6 worm cellular contexts compared by ENCODE assay signal in the genomic region with DNA sequence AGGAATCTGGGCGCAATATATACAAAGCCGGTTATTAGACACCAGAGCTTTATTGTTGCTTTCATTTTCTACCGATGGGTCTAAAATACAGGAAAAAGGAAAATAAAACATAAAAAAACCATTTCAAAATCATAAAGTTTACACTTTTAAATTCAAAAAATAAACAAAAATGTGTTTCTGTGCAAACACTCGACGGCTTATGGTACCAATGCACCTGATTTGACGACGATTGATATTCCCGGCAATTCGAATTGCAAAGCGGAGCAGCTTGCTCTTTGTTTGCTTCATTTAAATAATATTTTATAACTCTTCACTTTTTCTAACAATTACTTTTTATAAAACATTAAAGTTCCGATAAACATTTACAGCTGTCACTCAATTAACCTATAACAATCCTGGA.
A peak's percentile ranks its signal among the peaks of the same experiment; 100 is the strongest.
TF ChIP-seq lines count a peak whose summit lies in the region.

A gene (plus strand): TSS at position 369 of the 400 bp plus-strand sequence.

TF ChIP-seq in whole organism, L1 larva, 84 proteins besides CTCF, POLR2A, EP300 and RAD21 (continues in another document):
- no peak for TF ChIP-seq sup-37 (GFP tag; optimal IDR thresholded peaks at IDR 0.05; lab: Kevin White, UChicago)
- peak; percentile 14 for TF ChIP-seq skn-1 (tag; optimal IDR thresholded peaks at IDR 0.05; lab: Kevin White, UChicago)
- TF ChIP-seq rnt-1 (tag; optimal IDR thresholded peaks at IDR 0.05; lab: Kevin White, UChicago), result peak; percentile 4
- no peak for TF ChIP-seq C34B4.2 (tag; optimal IDR thresholded peaks at IDR 0.05; lab: Kevin White, UChicago)
- TF ChIP-seq lin-35 (GFP tag; optimal IDR thresholded peaks at IDR 0.05; lab: Kevin White, UChicago), result peak; percentile 57 to 68
- no peak for TF ChIP-seq fkh-4 (tag; optimal IDR thresholded peaks at IDR 0.05; lab: Kevin White, UChicago; ENCODE audit: borderline replicate concordance)
- TF ChIP-seq nhr-71 (tag; optimal IDR thresholded peaks at IDR 0.05; lab: Kevin White, UChicago), result peak; percentile 22
- peak; percentile 50 to 67 for TF ChIP-seq lsy-2 (tag; optimal IDR thresholded peaks at IDR 0.05; lab: Kevin White, UChicago)
- peak; percentile 82 for TF ChIP-seq F16B12.6 (tag; optimal IDR thresholded peaks at IDR 0.05; lab: Kevin White, UChicago)
- TF ChIP-seq snu-23 (GFP tag; optimal IDR thresholded peaks at IDR 0.05; lab: Kevin White, UChicago), result peak; percentile 41
- TF ChIP-seq ztf-11 (tag; optimal IDR thresholded peaks at IDR 0.05; lab: Kevin White, UChicago), result no peak
- TF ChIP-seq C16A3.4 (tag; optimal IDR thresholded peaks at IDR 0.05; lab: Kevin White, UChicago), result peak; percentile 23
- peak; percentile 56 to 76 (median 70) for TF ChIP-seq dpl-1 (GFP tag; optimal IDR thresholded peaks at IDR 0.05; lab: Kevin White, UChicago)
- TF ChIP-seq nhr-90 (tag; optimal IDR thresholded peaks at IDR 0.05; lab: Kevin White, UChicago; ENCODE audit: poor library complexity), result peak; percentile 7

TF ChIP-seq in whole organism, L2 larva, 48 proteins besides CTCF, POLR2A, EP300 and RAD21:
- TF ChIP-seq egl-27 (tag; optimal IDR thresholded peaks at IDR 0.05; lab: Kevin White, UChicago), result no peak
- TF ChIP-seq gmeb-1 (tag; optimal IDR thresholded peaks at IDR 0.05; lab: Kevin White, UChicago), result peak; percentile 6
- peak in 1 of 2 experiments; percentile 38 for TF ChIP-seq lsy-2 (tag; optimal IDR thresholded peaks at IDR 0.05; lab: Kevin White, UChicago)
- peak; percentile 54 for TF ChIP-seq unc-55 (GFP tag; optimal IDR thresholded peaks at IDR 0.05; lab: Kevin White, UChicago)
- peak; percentile 8 for TF ChIP-seq nhr-129 (tag; optimal IDR thresholded peaks at IDR 0.05; lab: Kevin White, UChicago)
- TF ChIP-seq crh-2 (tag; optimal IDR thresholded peaks at IDR 0.05; lab: Kevin White, UChicago), result peak; percentile 5
- no peak for TF ChIP-seq nhr-237 (tag; optimal IDR thresholded peaks at IDR 0.05; lab: Kevin White, UChicago)
- no peak for TF ChIP-seq nhr-77 (tag; optimal IDR thresholded peaks at IDR 0.05; lab: Kevin White, UChicago)
- TF ChIP-seq ztf-11 (tag; optimal IDR thresholded peaks at IDR 0.05; lab: Kevin White, UChicago), result no peak

TF ChIP-seq in whole organism, L3 larva, 47 proteins besides CTCF, POLR2A, EP300 and RAD21:
- peak; percentile 31 for TF ChIP-seq nfya-1 (tag; optimal IDR thresholded peaks at IDR 0.05; lab: Kevin White, UChicago; ENCODE audit: insufficient read depth)
- peak; percentile 24 for TF ChIP-seq lin-15B (tag; optimal IDR thresholded peaks at IDR 0.05; lab: Kevin White, UChicago)
- peak; percentile 71 for TF ChIP-seq pha-4 (tag; optimal IDR thresholded peaks at IDR 0.05; lab: Kevin White, UChicago)
- no peak for TF ChIP-seq nhr-76 (tag; optimal IDR thresholded peaks at IDR 0.05; lab: Kevin White, UChicago)
- TF ChIP-seq fkh-2 (tag; optimal IDR thresholded peaks at IDR 0.05; lab: Kevin White, UChicago), result no peak
- TF ChIP-seq skn-1 (tag; optimal IDR thresholded peaks at IDR 0.05; lab: Kevin White, UChicago), result peak; percentile 45

TF ChIP-seq in whole organism, L4 larva, 104 proteins besides CTCF, POLR2A, EP300 and RAD21:
- TF ChIP-seq ceh-20 (GFP tag; IDR thresholded peaks at IDR 0.05; lab: Robert Waterston, UW) (no peak), dpl-1 (GFP tag; optimal IDR thresholded peaks at IDR 0.05; lab: Kevin White, UChicago) (peak; percentile 70), ZK546.5 (tag; optimal IDR thresholded peaks at IDR 0.05; lab: Kevin White, UChicago) (no peak), nhr-76 (tag; optimal IDR thresholded peaks at IDR 0.05; lab: Kevin White, UChicago) (no peak), hif-1 (tag; optimal IDR thresholded peaks at IDR 0.05; lab: Kevin White, UChicago) (no peak), lir-3 (tag; optimal IDR thresholded peaks at IDR 0.05; lab: Kevin White, UChicago) (no peak), daf-16 (GFP tag; optimal IDR thresholded peaks at IDR 0.05; lab: Kevin White, UChicago) (no peak), daf-16 (tag; optimal IDR thresholded peaks at IDR 0.05; lab: Kevin White, UChicago) (peak; percentile 6), lsy-2 (tag; optimal IDR thresholded peaks at IDR 0.05; lab: Kevin White, UChicago) (peak in 1 of 2 experiments; percentile 63), fkh-10 (GFP tag; optimal IDR thresholded peaks at IDR 0.05; lab: Kevin White, UChicago) (no peak), fos-1 (tag; optimal IDR thresholded peaks at IDR 0.05; lab: Kevin White, UChicago) (no peak), mes-2 (tag; optimal IDR thresholded peaks at IDR 0.05; lab: Kevin White, UChicago; ENCODE audit: poor library complexity, severe bottlenecking) (peak; percentile 50), mxl-2 (GFP tag; conservative IDR thresholded peaks at IDR 0.05; lab: Robert Waterston, UW) (no peak), pqm-1 (tag; optimal IDR thresholded peaks at IDR 0.05; lab: Kevin White, UChicago) (no peak), unc-130 (GFP tag; optimal IDR thresholded peaks at IDR 0.05; lab: Kevin White, UChicago) (no peak)

TF ChIP-seq in whole organism, mixed stage, embryonic, 35 proteins besides CTCF, POLR2A, EP300 and RAD21:
- peak; percentile 52 for TF ChIP-seq lsy-2 (tag; optimal IDR thresholded peaks at IDR 0.05; lab: Kevin White, UChicago)
- TF ChIP-seq M03D4.4 (tag; optimal IDR thresholded peaks at IDR 0.05; lab: Kevin White, UChicago), result no peak
- no peak for TF ChIP-seq elt-1 (tag; optimal IDR thresholded peaks at IDR 0.05; lab: Kevin White, UChicago; ENCODE audit: borderline replicate concordance, insufficient read depth)
- peak; percentile 5 for TF ChIP-seq ces-1 (GFP tag; optimal IDR thresholded peaks at IDR 0.05; lab: Kevin White, UChicago)
- peak; percentile 23 for TF ChIP-seq mep-1 (tag; optimal IDR thresholded peaks at IDR 0.05; lab: Kevin White, UChicago)
- TF ChIP-seq ceh-83 (GFP tag; optimal IDR thresholded peaks at IDR 0.05; lab: Kevin White, UChicago), result no peak
- peak; percentile 19 for TF ChIP-seq nhr-237 (tag; optimal IDR thresholded peaks at IDR 0.05; lab: Kevin White, UChicago)
- TF ChIP-seq lin-13 (tag; optimal IDR thresholded peaks at IDR 0.05; lab: Kevin White, UChicago), result no peak
- TF ChIP-seq pha-4 (tag; optimal IDR thresholded peaks at IDR 0.05; lab: Kevin White, UChicago), result peak; percentile 41

TF ChIP-seq in whole organism, young adult, 124 proteins besides CTCF, POLR2A, EP300 and RAD21:
- no peak for TF ChIP-seq F10E7.11 (tag; optimal IDR thresholded peaks at IDR 0.05; lab: Kevin White, UChicago)
- no peak for TF ChIP-seq athp-1 (tag; optimal IDR thresholded peaks at IDR 0.05; lab: Kevin White, UChicago)
- TF ChIP-seq dox-1 (GFP tag; IDR thresholded peaks at IDR 0.05; lab: Robert Waterston, UW), result no peak
- TF ChIP-seq Y67H2A.10 (GFP tag; conservative IDR thresholded peaks at IDR 0.05; lab: Robert Waterston, UW), result no peak
- TF ChIP-seq ztf-3 (GFP tag; optimal IDR thresholded peaks at IDR 0.05; lab: Kevin White, UChicago), result no peak
- TF ChIP-seq tlf-1 (GFP tag; optimal IDR thresholded peaks at IDR 0.05; lab: Kevin White, UChicago), result no peak
- peak; percentile 43 for TF ChIP-seq lsl-1 (GFP tag; optimal IDR thresholded peaks at IDR 0.05; lab: Kevin White, UChicago)
- no peak for TF ChIP-seq nhr-27 (tag; optimal IDR thresholded peaks at IDR 0.05; lab: Kevin White, UChicago)
- TF ChIP-seq lin-54 (GFP tag; optimal IDR thresholded peaks at IDR 0.05; lab: Kevin White, UChicago), result peak; percentile 21
- no peak for TF ChIP-seq F23B12.7 (tag; optimal IDR thresholded peaks at IDR 0.05; lab: Kevin White, UChicago; ENCODE audit: insufficient read depth)
- TF ChIP-seq F52B5.7 (tag; optimal IDR thresholded peaks at IDR 0.05; lab: Kevin White, UChicago), result no peak
- no peak for TF ChIP-seq madf-8 (GFP tag; conservative IDR thresholded peaks at IDR 0.05; lab: Robert Waterston, UW)
- TF ChIP-seq lin-35 (GFP tag; optimal IDR thresholded peaks at IDR 0.05; lab: Kevin White, UChicago), result peak in 1 of 3 experiments; percentile 29
- TF ChIP-seq somi-1 (GFP tag; optimal IDR thresholded peaks at IDR 0.05; lab: Kevin White, UChicago), result no peak
- TF ChIP-seq F55B11.4 (tag; optimal IDR thresholded peaks at IDR 0.05; lab: Kevin White, UChicago; ENCODE audit: borderline replicate concordance, insufficient read depth), result no peak
- peak; percentile 4 for TF ChIP-seq efl-1 (GFP tag; optimal IDR thresholded peaks at IDR 0.05; lab: Kevin White, UChicago)
- TF ChIP-seq dpl-1 (GFP tag; optimal IDR thresholded peaks at IDR 0.05; lab: Kevin White, UChicago), result peak; percentile 14
- TF ChIP-seq him-1 (tag; optimal IDR thresholded peaks at IDR 0.05; lab: Kevin White, UChicago), result no peak
